Worm (Caenorhabditis elegans): ENCODE results near the gene K02D3.2.

Gene K02D3.2

DNA sequence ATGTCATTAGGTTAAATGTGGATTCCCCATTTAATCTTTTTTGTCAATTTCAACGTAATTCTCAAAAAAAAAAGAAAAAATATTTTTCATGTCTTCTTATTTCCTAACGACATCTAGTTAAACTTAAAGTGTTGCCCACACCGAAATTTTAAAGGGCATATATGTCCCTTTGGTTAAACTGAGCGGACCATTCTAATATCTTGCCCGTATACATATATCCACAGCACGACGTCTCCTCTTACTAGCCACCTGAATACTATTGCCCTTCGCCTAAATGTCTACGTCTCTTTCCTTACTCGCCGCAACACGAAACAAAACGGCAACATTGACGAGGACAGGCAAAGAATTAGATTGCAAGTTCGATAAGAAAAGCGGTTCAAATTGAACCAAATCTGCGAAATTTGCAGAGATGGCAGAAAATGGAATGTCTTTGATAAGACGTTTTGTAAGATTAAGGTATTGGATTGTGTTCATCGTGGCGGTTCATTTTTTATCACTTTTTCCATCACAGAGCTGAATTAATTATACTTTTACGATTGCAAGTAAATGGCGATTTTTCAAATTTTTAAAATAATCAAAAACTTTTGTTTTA is 11.1 kb downstream of the K02D3.2 start (continued):
- TF ChIP-seq F26F4.8 (GFP tag; conservative IDR thresholded peaks at IDR 0.05) (no peak), ceh-62 (tag; optimal IDR thresholded peaks at IDR 0.05) (no peak), nhr-111 (GFP tag; optimal IDR thresholded peaks at IDR 0.05) (peak; percentile 86), fos-1 (tag; optimal IDR thresholded peaks at IDR 0.05) (peak; percentile 96), lsy-2 (tag; optimal IDR thresholded peaks at IDR 0.05) (peak; percentile 95 to 97), gei-8 (GFP tag; optimal IDR thresholded peaks at IDR 0.05) (peak; percentile 97), lir-3 (tag; optimal IDR thresholded peaks at IDR 0.05) (peak; percentile 92), snpc-4 (tag; optimal IDR thresholded peaks at IDR 0.05) (peak; percentile 0), vab-7 (GFP tag; IDR thresholded peaks at IDR 0.05) (peak; percentile 98), zip-11 (GFP tag; IDR thresholded peaks at IDR 0.05) (no peak), jun-1 (tag; optimal IDR thresholded peaks at IDR 0.05) (peak; percentile 100), nhr-6 (tag; optimal IDR thresholded peaks at IDR 0.05) (peak; percentile 99), lin-13 (GFP tag; optimal IDR thresholded peaks at IDR 0.05) (peak; percentile 97), zfp-2 (tag; optimal IDR thresholded peaks at IDR 0.05) (peak; percentile 90), ces-1 (GFP tag; optimal IDR thresholded peaks at IDR 0.05) (peak; percentile 96), tra-1 (GFP tag; IDR thresholded peaks at IDR 0.05) (peak; percentile 96), ceh-20 (GFP tag; IDR thresholded peaks at IDR 0.05) (peak; percentile 99), ceh-32 (tag; optimal IDR thresholded peaks at IDR 0.05; ENCODE audit: poor library complexity) (peak; percentile 92), ctbp-1 (GFP tag; IDR thresholded peaks at IDR 0.05) (peak; percentile 99), egl-27 (tag; optimal IDR thresholded peaks at IDR 0.05) (peak; percentile 86), rbr-2 (tag; optimal IDR thresholded peaks at IDR 0.05) (peak; percentile 99), ama-1 (optimal IDR thresholded peaks at IDR 0.05) (no peak), ZK337.2 (GFP tag; IDR thresholded peaks at IDR 0.05) (peak; percentile 89), mdt-29 (GFP tag; IDR thresholded peaks at IDR 0.05) (peak; percentile 93), mxl-2 (GFP tag; conservative IDR thresholded peaks at IDR 0.05) (peak; percentile 86), ceh-44 (GFP tag; IDR thresholded peaks at IDR 0.05) (peak; percentile 83), arid-1 (GFP tag; conservative IDR thresholded peaks at IDR 0.05) (peak; percentile 93), D1046.2 (GFP tag; IDR thresholded peaks at IDR 0.05) (peak; percentile 95), nhr-102 (tag; optimal IDR thresholded peaks at IDR 0.05) (peak; percentile 100), daf-19 (GFP tag; conservative IDR thresholded peaks at IDR 0.05) (peak; percentile 98), lin-15B (tag; optimal IDR thresholded peaks at IDR 0.05) (peak; percentile 56), fkh-10 (GFP tag; optimal IDR thresholded peaks at IDR 0.05) (peak; percentile 99), Y48G9A.11 (GFP tag; IDR thresholded peaks at IDR 0.05) (0 out of 2 replicates have a peak, but pooled peaks have one; percentile 59), daf-16 (GFP tag; optimal IDR thresholded peaks at IDR 0.05) (peak; percentile 97 to 99), daf-16 (tag; optimal IDR thresholded peaks at IDR 0.05) (peak; percentile 94), ceh-82 (tag; optimal IDR thresholded peaks at IDR 0.05) (peak; percentile 100), T26A8.4 (GFP tag; IDR thresholded peaks at IDR 0.05) (peak; percentile 100), attf-4 (tag; optimal IDR thresholded peaks at IDR 0.05) (peak; percentile 70), mep-1 (tag; optimal IDR thresholded peaks at IDR 0.05) (peak; percentile 100), nhr-76 (tag; optimal IDR thresholded peaks at IDR 0.05) (peak; percentile 85), lim-7 (GFP tag; IDR thresholded peaks at IDR 0.05) (peak; percentile 69; the same call in 1 of the 2 replicates), set-16 (GFP tag; IDR thresholded peaks at IDR 0.05) (no peak), cey-2 (tag; optimal IDR thresholded peaks at IDR 0.05; ENCODE audit: borderline replicate concordance, insufficient read depth) (peak; percentile 69), nhr-48 (tag; optimal IDR thresholded peaks at IDR 0.05) (peak; percentile 98), zag-1 (tag; optimal IDR thresholded peaks at IDR 0.05) (peak; percentile 100), F37D6.2 (tag; optimal IDR thresholded peaks at IDR 0.05) (peak; percentile 99), madf-5 (GFP tag; IDR thresholded peaks at IDR 0.05) (peak in 1 of 2 experiments; percentile 95; a peak in 2 of 4 replicates), sdz-12 (GFP tag; optimal IDR thresholded peaks at IDR 0.05) (peak; percentile 72), nhr-28 (tag; optimal IDR thresholded peaks at IDR 0.05) (peak; percentile 94), madf-9 (GFP tag; conservative IDR thresholded peaks at IDR 0.05) (peak; percentile 98), F49E8.2 (tag; optimal IDR thresholded peaks at IDR 0.05; ENCODE audit: borderline replicate concordance) (peak; percentile 22)

Measured in whole organism, L4 larva.